Worm (Caenorhabditis elegans) whole organism, mixed stage, embryonic: ENCODE measurements around the gene Y46D2A.3.

Source experiments
- M03D4.4 ChIP-seq: sonication (generic microtip); optimal IDR thresholded peaks from 2 replicates; lab custom pipeline; 2017; ENCODE audit warnings: mild to moderate bottlenecking, missing genetic modification characterization, missing compliant biosample characterization
- bed-3 ChIP-seq: fragments of 200-800 bp; sonication (Bioruptor generic); optimal IDR thresholded peaks from 3 replicates; lab custom pipeline; 2018; ENCODE audit warnings: mild to moderate bottlenecking, missing genetic modification characterization, moderate library complexity, missing compliant biosample characterization
- blmp-1 ChIP-seq: fragments of 150-350 bp; optimal IDR thresholded peaks from 2 replicates; lab custom pipeline; 2014; ENCODE audit warnings: missing biosample characterization, missing genetic modification characterization
- ceh-39 ChIP-seq: fragments of 150-350 bp; optimal IDR thresholded peaks from 2 replicates; lab custom pipeline; 2014; ENCODE audit warnings: missing biosample characterization, missing genetic modification characterization
- ceh-43 ChIP-seq: fragments of 200-800 bp; sonication (Bioruptor generic); optimal IDR thresholded peaks from 2 replicates; lab custom pipeline; 2018; ENCODE audit warnings: mild to moderate bottlenecking, missing genetic modification characterization, moderate library complexity, missing compliant biosample characterization
- ceh-83 ChIP-seq: fragments of 200-800 bp; sonication (Bioruptor generic); optimal IDR thresholded peaks from 2 replicates; lab custom pipeline; 2018; ENCODE audit warnings: mild to moderate bottlenecking, missing genetic modification characterization, missing compliant biosample characterization
- ces-1 ChIP-seq: fragments of 150-350 bp; optimal IDR thresholded peaks from 2 replicates; lab custom pipeline; 2014; ENCODE audit warnings: missing biosample characterization, missing genetic modification reagents, missing genetic modification characterization
- cnd-1 ChIP-seq: fragments of 200-800 bp; sonication (Bioruptor generic); optimal IDR thresholded peaks from 2 replicates; lab custom pipeline; 2018; ENCODE audit warnings: mild to moderate bottlenecking, missing genetic modification characterization, missing compliant biosample characterization
- drap-1 ChIP-seq: fragments of 200-800 bp; sonication (Bioruptor generic); optimal IDR thresholded peaks from 3 replicates; lab custom pipeline; 2018; ENCODE audit warnings: mild to moderate bottlenecking, missing genetic modification characterization, missing compliant biosample characterization
- elt-1 ChIP-seq: sonication (generic microtip); optimal IDR thresholded peaks from 2 replicates; lab custom pipeline; 2017; ENCODE audit warnings: missing genetic modification characterization, mild to moderate bottlenecking, missing compliant biosample characterization, antibody characterized with exemption, moderate library complexity, borderline replicate concordance; ENCODE audit not compliant: insufficient read depth
- flh-1 ChIP-seq: fragments of 200-800 bp; sonication (Bioruptor generic); optimal IDR thresholded peaks from 2 replicates; lab custom pipeline; 2018; ENCODE audit warnings: mild to moderate bottlenecking, missing genetic modification characterization, moderate library complexity, missing compliant biosample characterization
- ham-2 ChIP-seq: fragments of 200-800 bp; sonication (Bioruptor generic); optimal IDR thresholded peaks from 2 replicates; lab custom pipeline; 2018; ENCODE audit warnings: mild to moderate bottlenecking, missing genetic modification characterization, missing compliant biosample characterization
- hlh-1 ChIP-seq: fragments of 150-350 bp; optimal IDR thresholded peaks from 2 replicates; lab custom pipeline; 2014; ENCODE audit warnings: missing biosample characterization, missing genetic modification reagents, missing genetic modification characterization
- lin-13 ChIP-seq: fragments of 150-350 bp; optimal IDR thresholded peaks from 2 replicates; lab custom pipeline; 2014; ENCODE audit warnings: missing biosample characterization, missing genetic modification characterization
- mab-5 ChIP-seq: fragments of 150-350 bp; optimal IDR thresholded peaks from 2 replicates; lab custom pipeline; 2014; ENCODE audit warnings: missing biosample characterization, missing genetic modification characterization
- mls-2 ChIP-seq: sonication (generic microtip); optimal IDR thresholded peaks from 2 replicates; lab custom pipeline; 2016; ENCODE audit warnings: mild to moderate bottlenecking, missing genetic modification characterization, moderate library complexity, missing compliant biosample characterization
- nhr-12 ChIP-seq: fragments of 150-350 bp; optimal IDR thresholded peaks from 2 replicates; lab custom pipeline; 2014; ENCODE audit warnings: missing biosample characterization, missing genetic modification characterization
- nhr-2 ChIP-seq: fragments of 150-350 bp; optimal IDR thresholded peaks from 2 replicates; lab custom pipeline; 2014; ENCODE audit warnings: missing biosample characterization, missing genetic modification characterization
- nhr-237 ChIP-seq: fragments of 150-350 bp; optimal IDR thresholded peaks from 2 replicates; lab custom pipeline; 2014; ENCODE audit warnings: missing biosample characterization, missing genetic modification characterization
- nhr-28 ChIP-seq: fragments of 150-350 bp; optimal IDR thresholded peaks from 2 replicates; lab custom pipeline; 2014; ENCODE audit warnings: missing biosample characterization, missing genetic modification characterization
- nhr-76 ChIP-seq: sonication (generic microtip); optimal IDR thresholded peaks from 2 replicates; lab custom pipeline; 2017; ENCODE audit warnings: missing biosample characterization, missing genetic modification characterization
- pha-4 ChIP-seq: fragments of 150-350 bp; optimal IDR thresholded peaks from 2 replicates; lab custom pipeline; 2018; ENCODE audit warnings: missing biosample characterization, missing genetic modification reagents, missing genetic modification characterization
- sem-2 ChIP-seq: fragments of 200-800 bp; sonication (Bioruptor generic); optimal IDR thresholded peaks from 2 replicates; lab custom pipeline; 2018; ENCODE audit warnings: mild to moderate bottlenecking, missing genetic modification characterization, missing compliant biosample characterization
- snpc-4 ChIP-seq: fragments of 150-350 bp; optimal IDR thresholded peaks from 2 replicates; lab custom pipeline; 2014; ENCODE audit warnings: missing biosample characterization, missing genetic modification characterization
- sptf-1 ChIP-seq: sonication (generic microtip); optimal IDR thresholded peaks from 2 replicates; lab custom pipeline; 2017; ENCODE audit warnings: mild to moderate bottlenecking, missing genetic modification characterization, moderate library complexity, missing compliant biosample characterization
- tbx-8 ChIP-seq: fragments of 200-800 bp; sonication (Bioruptor generic); optimal IDR thresholded peaks from 2 replicates; lab custom pipeline; 2018; ENCODE audit warnings: mild to moderate bottlenecking, missing genetic modification characterization, moderate library complexity, missing compliant biosample characterization
- unc-120 ChIP-seq: sonication (generic microtip); optimal IDR thresholded peaks from 2 replicates; lab custom pipeline; 2017; ENCODE audit warnings: missing genetic modification characterization, missing compliant biosample characterization; ENCODE audit not compliant: poor library complexity, severe bottlenecking
- unc-39 ChIP-seq: fragments of 150-350 bp; optimal IDR thresholded peaks from 2 replicates; lab custom pipeline; 2014; ENCODE audit warnings: missing biosample characterization, missing genetic modification characterization
- unc-62 ChIP-seq: fragments of 150-350 bp; optimal IDR thresholded peaks from 2 replicates; lab custom pipeline; 2014; ENCODE audit warnings: missing biosample characterization, missing genetic modification reagents, missing genetic modification characterization
- zip-8 ChIP-seq: fragments of 150-350 bp; optimal IDR thresholded peaks from 2 replicates; lab custom pipeline; 2014; ENCODE audit warnings: missing biosample characterization, missing genetic modification characterization
- ztf-11 ChIP-seq: fragments of 150-350 bp; optimal IDR thresholded peaks from 2 replicates; lab custom pipeline; 2014; ENCODE audit warnings: missing biosample characterization, missing genetic modification characterization

Gene Y46D2A.3

ce11 chrII:3340251-3340650, 13.2 kb upstream of the Y46D2A.3 start, which contains the start of gene F14D2.5:
F14D2.5 (plus strand) TSS chrII:3340551.
- TF ChIP-seq M03D4.4 (tag; lab: Kevin White, UChicago) (no peak), ceh-83 (peak; percentile 64)

ce11 chrII:3338556-3338955, 11.6 kb upstream of the Y46D2A.3 start, which contains the start of gene F14D2.7:
F14D2.7 (minus strand) TSS chrII:3338656.
- no peak for TF ChIP-seq nhr-76 (tag; lab: Kevin White, UChicago)
- no peak for TF ChIP-seq nhr-12 (tag; lab: Kevin White, UChicago)
- TF ChIP-seq ceh-83 = no peak
- TF ChIP-seq nhr-237 (tag; lab: Kevin White, UChicago) = no peak
- no peak for TF ChIP-seq ceh-39 (tag; lab: Kevin White, UChicago)
- no peak for TF ChIP-seq cnd-1
- TF ChIP-seq nhr-28 (tag; lab: Kevin White, UChicago) = no peak
- no peak for TF ChIP-seq unc-120 (tag; lab: Kevin White, UChicago)
- TF ChIP-seq ceh-43 (GFP tag; lab: Kevin White, UChicago) = no peak
- no peak for TF ChIP-seq ztf-11 (tag; lab: Kevin White, UChicago)
- TF ChIP-seq lin-13 (tag; lab: Kevin White, UChicago) = no peak
- no peak for TF ChIP-seq M03D4.4 (tag; lab: Kevin White, UChicago)
- no peak for TF ChIP-seq ham-2 (GFP tag; lab: Kevin White, UChicago)
- no peak for TF ChIP-seq unc-39 (tag; lab: Kevin White, UChicago)
- no peak for TF ChIP-seq drap-1 (GFP tag; lab: Kevin White, UChicago)
- no peak for TF ChIP-seq mls-2
- TF ChIP-seq nhr-2 (tag; lab: Kevin White, UChicago) = no peak
- no peak for TF ChIP-seq snpc-4 (tag; lab: Kevin White, UChicago)
- no peak for TF ChIP-seq bed-3 (GFP tag; lab: Kevin White, UChicago)
- TF ChIP-seq, all 35 proteins: peak for 0

- TF ChIP-seq mls-2 (no peak), unc-120 (tag; lab: Kevin White, UChicago) (no peak), blmp-1 (tag; lab: Kevin White, UChicago) (no peak), nhr-2 (tag; lab: Kevin White, UChicago) (no peak), elt-1 (no peak), ces-1 (GFP tag; lab: Kevin White, UChicago) (no peak), hlh-1 (no peak), zip-8 (no peak), snpc-4 (tag; lab: Kevin White, UChicago) (no peak), ceh-43 (GFP tag; lab: Kevin White, UChicago) (no peak), cnd-1 (no peak), mab-5 (tag; lab: Kevin White, UChicago) (no peak), nhr-12 (tag; lab: Kevin White, UChicago) (no peak), nhr-28 (tag; lab: Kevin White, UChicago) (no peak)
These were observed 10.0 kb upstream of the Y46D2A.3 start, which contains the start of gene F14D2.19 for ce11 chrII:3337039-3337438. F14D2.19 (minus strand) TSS chrII:3337139.

ce11 chrII:3332039-3332438, 5.0 kb upstream of the Y46D2A.3 start, which contains the start of gene irld-27:
irld-27 (plus strand) TSS chrII:3332339.
- TF ChIP-seq tbx-8 (GFP tag; lab: Kevin White, UChicago) = no peak
- no peak for TF ChIP-seq lin-13 (tag; lab: Kevin White, UChicago)
- TF ChIP-seq ceh-43 (GFP tag; lab: Kevin White, UChicago) = no peak
- no peak for TF ChIP-seq pha-4 (tag; lab: Kevin White, UChicago)
- TF ChIP-seq unc-62 (GFP tag; lab: Kevin White, UChicago) = no peak
- no peak for TF ChIP-seq unc-39 (tag; lab: Kevin White, UChicago)
- TF ChIP-seq nhr-2 (tag; lab: Kevin White, UChicago) = no peak

- TF ChIP-seq zip-8 (no peak), unc-62 (GFP tag; lab: Kevin White, UChicago) (no peak), pha-4 (tag; lab: Kevin White, UChicago) (no peak), elt-1 (no peak), flh-1 (GFP tag; lab: Kevin White, UChicago) (no peak), M03D4.4 (tag; lab: Kevin White, UChicago) (no peak), lin-13 (tag; lab: Kevin White, UChicago) (no peak), nhr-28 (tag; lab: Kevin White, UChicago) (no peak), ceh-43 (GFP tag; lab: Kevin White, UChicago) (no peak), sptf-1 (tag; lab: Kevin White, UChicago) (no peak), sem-2 (GFP tag; lab: Kevin White, UChicago) (no peak)
These were observed 3.8 kb downstream of the Y46D2A.3 start, which contains the start of gene Y46D2A.2 for ce11 chrII:3323179-3323578. Y46D2A.2 (minus strand) TSS chrII:3323279.
